Worm (Caenorhabditis elegans) whole organism, midembryonic: ENCODE results near the gene bcmo-2.

Source experiments
- cog-1 ChIP-seq: sonication (generic microtip); optimal IDR thresholded peaks from 2 replicates; lab custom pipeline; 2016; ENCODE audit warnings: missing genetic modification characterization, missing compliant biosample characterization
- flt-1 ChIP-seq: fragments of 200-800 bp; sonication (Bioruptor generic); IDR thresholded peaks from 2 replicates; pipeline ENCODE4 v1.3.6; 2022; ENCODE audit warnings: missing genetic modification characterization, missing compliant biosample characterization
- med-1 ChIP-seq: sonication (generic microtip); optimal IDR thresholded peaks from 2 replicates; lab custom pipeline; 2017; ENCODE audit warnings: missing genetic modification characterization, mild to moderate bottlenecking, missing compliant biosample characterization, antibody characterized with exemption, missing genetic modification reagents; ENCODE audit not compliant: insufficient read depth

DNA sequence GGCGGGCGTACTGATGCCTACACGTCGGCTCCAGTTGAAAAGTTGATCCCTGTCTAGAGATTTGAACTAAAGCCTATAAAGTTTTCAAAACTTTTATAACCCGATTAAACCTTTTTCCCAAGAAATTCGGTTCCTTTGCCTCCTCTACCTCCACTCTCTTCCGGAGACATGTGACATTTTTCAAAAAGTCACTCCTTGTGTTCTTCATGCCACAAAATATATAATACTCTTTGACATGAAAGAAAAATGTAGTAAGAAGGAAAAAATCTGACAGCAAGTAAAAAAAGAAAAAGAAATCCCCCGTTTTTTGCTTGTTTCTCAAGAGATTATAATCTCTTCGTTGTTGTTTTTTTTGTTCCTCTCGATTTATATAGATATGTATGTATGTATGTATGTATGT is 44.2 kb upstream of the bcmo-2 start:
- TF ChIP-seq flt-1 (GFP tag; lab: Robert Waterston, UW) = no peak
- TF ChIP-seq cog-1 = no peak
- no peak for TF ChIP-seq med-1 (GFP tag; lab: Kevin White, UChicago)
